Fruit fly (Drosophila melanogaster): Measurements from ENCODE around the gene CG3061.

CG3061 gene

dm6 chr3R:14017640-14018429 is 14.3 kb upstream of the CG3061 start (continued):
- peak; percentile 96 for TF ChIP-seq dmrt99B (tag; optimal IDR thresholded peaks at IDR 0.05)
- no peak for TF ChIP-seq CG11398 (GFP tag; optimal IDR thresholded peaks at IDR 0.05)
- no peak for TF ChIP-seq CG12744 (GFP tag; optimal IDR thresholded peaks at IDR 0.05)
- peak; percentile 89 for TF ChIP-seq CG18619 (GFP tag; optimal IDR thresholded peaks at IDR 0.05)
- TF ChIP-seq CG12299 (tag; optimal IDR thresholded peaks at IDR 0.05), result peak; percentile 18
- 0 out of 2 replicates have a peak, but pooled peaks have one; percentile 35 for TF ChIP-seq bowl (GFP tag; IDR thresholded peaks at IDR 0.05)
- TF ChIP-seq CG17612 (GFP tag; IDR thresholded peaks at IDR 0.05), result 0 out of 2 replicates have a peak, but pooled peaks have one; percentile 49
- peak; percentile 78 for TF ChIP-seq CG10431 (GFP tag; optimal IDR thresholded peaks at IDR 0.05)
- TF ChIP-seq CG9932 (GFP tag; IDR thresholded peaks at IDR 0.05), result peak; percentile 14; the same call in 1 of the 2 replicates
- peak; percentile 45 for TF ChIP-seq CG12769 (tag; optimal IDR thresholded peaks at IDR 0.05)
- TF ChIP-seq CG17802 (tag; optimal IDR thresholded peaks at IDR 0.05), result peak; percentile 38
- TF ChIP-seq CG1647 (GFP tag; optimal IDR thresholded peaks at IDR 0.05), result peak; percentile 30
- TF ChIP-seq Sox100B (GFP tag; optimal IDR thresholded peaks at IDR 0.05), result peak; percentile 95
- TF ChIP-seq BEAF-32 (GFP tag; optimal IDR thresholded peaks at IDR 0.05), result no peak
- peak; percentile 53; the same call in 1 of the 2 replicates for TF ChIP-seq dati (GFP tag; IDR thresholded peaks at IDR 0.05)
- TF ChIP-seq CG11696 (GFP tag; IDR thresholded peaks at IDR 0.05), result peak; percentile 55; the same call in 1 of the 2 replicates
- 0 out of 2 replicates have a peak, but pooled peaks have one; percentile 9 for TF ChIP-seq CG10959 (GFP tag; IDR thresholded peaks at IDR 0.05)
- 0 out of 2 replicates have a peak, but pooled peaks have one; percentile 10 for TF ChIP-seq GATAe (GFP tag; conservative IDR thresholded peaks at IDR 0.05)
- peak; percentile 66; the same call in 1 of the 2 replicates for TF ChIP-seq klu (GFP tag; IDR thresholded peaks at IDR 0.05)
- TF ChIP-seq Ssrp (tag; optimal IDR thresholded peaks at IDR 0.05), result peak; percentile 92
- TF ChIP-seq crc (GFP tag; optimal IDR thresholded peaks at IDR 0.05), result no peak
- peak; percentile 82 for TF ChIP-seq CG17829 (tag; optimal IDR thresholded peaks at IDR 0.05)
- TF ChIP-seq bsh (GFP tag; optimal IDR thresholded peaks at IDR 0.05), result peak in 1 of 2 experiments; percentile 70
- TF ChIP-seq cato (GFP tag; optimal IDR thresholded peaks at IDR 0.05; ENCODE audit: borderline replicate concordance), result peak; percentile 70
- peak; percentile 84 for TF ChIP-seq esg (GFP tag; conservative IDR thresholded peaks at IDR 0.05)
- TF ChIP-seq CG17912 (GFP tag; optimal IDR thresholded peaks at IDR 0.05), result no peak
- no peak for TF ChIP-seq z (GFP tag; IDR thresholded peaks at IDR 0.05)
- TF ChIP-seq CG34376 (GFP tag; optimal IDR thresholded peaks at IDR 0.05), result peak; percentile 56
- peak; percentile 87 for TF ChIP-seq HHEX (GFP tag; optimal IDR thresholded peaks at IDR 0.05)
- TF ChIP-seq ham (GFP tag; IDR thresholded peaks at IDR 0.05), result no peak
- TF ChIP-seq Myb (GFP tag; optimal IDR thresholded peaks at IDR 0.05), result peak; percentile 18
- TF ChIP-seq insv (GFP tag; optimal IDR thresholded peaks at IDR 0.05), result no peak
- no peak for TF ChIP-seq Max (GFP tag; optimal IDR thresholded peaks at IDR 0.05)
- peak; percentile 90 for TF ChIP-seq CG8924 (tag; optimal IDR thresholded peaks at IDR 0.05)
- TF ChIP-seq Hr3 (GFP tag; optimal IDR thresholded peaks at IDR 0.05), result peak; percentile 89
- no peak for TF ChIP-seq MESR4 (GFP tag; optimal IDR thresholded peaks at IDR 0.05)
- peak; percentile 92 for TF ChIP-seq CG10209 (GFP tag; optimal IDR thresholded peaks at IDR 0.05)
- TF ChIP-seq Dip3 (GFP tag; optimal IDR thresholded peaks at IDR 0.05), result peak; percentile 1
- no peak for TF ChIP-seq Lpt (GFP tag; optimal IDR thresholded peaks at IDR 0.05)
- no peak for TF ChIP-seq CG9876 (GFP tag; optimal IDR thresholded peaks at IDR 0.05)
- TF ChIP-seq CG9609 (GFP tag; optimal IDR thresholded peaks at IDR 0.05), result peak; percentile 51
- TF ChIP-seq CG7928 (GFP tag; optimal IDR thresholded peaks at IDR 0.05), result no peak
- peak; percentile 81 for TF ChIP-seq CG10654 (GFP tag; optimal IDR thresholded peaks at IDR 0.05)
- TF ChIP-seq D19A (tag; optimal IDR thresholded peaks at IDR 0.05), result peak; percentile 81
- no peak for TF ChIP-seq CG1792 (GFP tag; optimal IDR thresholded peaks at IDR 0.05)
- TF ChIP-seq ash1 (GFP tag; optimal IDR thresholded peaks at IDR 0.05), result no peak
- TF ChIP-seq stc (GFP tag; IDR thresholded peaks at IDR 0.05), result peak; percentile 88
- TF ChIP-seq ftz-f1 (GFP tag; optimal IDR thresholded peaks at IDR 0.05), result peak; percentile 76
- no peak for TF ChIP-seq HmgZ (tag; optimal IDR thresholded peaks at IDR 0.05)
